Worm (Caenorhabditis elegans) whole organism, L4 larva: ENCODE data around the gene K10C2.2.

Experiments
- D1046.2 ChIP-seq: fragments of 200-800 bp; sonication (Bioruptor generic); IDR thresholded peaks from 2 replicates; pipeline ENCODE4 v1.3.6; 2022; ENCODE audit warnings: missing genetic modification characterization, missing compliant biosample characterization
- F26F4.8 ChIP-seq: fragments of 200-800 bp; sonication (Bioruptor generic); conservative IDR thresholded peaks from 2 replicates; pipeline ENCODE4 v1.3.6; 2022; ENCODE audit warnings: missing genetic modification characterization, missing compliant biosample characterization
- R02D3.7 ChIP-seq: fragments of 150-350 bp; sonication (generic microtip); optimal IDR thresholded peaks from 3 replicates; lab custom pipeline; 2014; ENCODE audit warnings: missing biosample characterization, missing genetic modification characterization
- T26A8.4 ChIP-seq: fragments of 200-800 bp; sonication (Bioruptor generic); IDR thresholded peaks from 2 replicates; pipeline ENCODE4 v1.3.6; 2022; ENCODE audit warnings: missing genetic modification characterization, missing compliant biosample characterization
- Y48G9A.11 ChIP-seq: fragments of 200-800 bp; sonication (Bioruptor generic); IDR thresholded peaks from 2 replicates; pipeline ENCODE4 v1.3.6; 2022; ENCODE audit warnings: missing genetic modification reagents, missing genetic modification characterization, missing compliant biosample characterization
- ZK337.2 ChIP-seq: fragments of 200-800 bp; sonication (Bioruptor generic); IDR thresholded peaks from 2 replicates; pipeline ENCODE4 v1.3.6; 2022; ENCODE audit warnings: missing genetic modification reagents, missing genetic modification characterization, missing compliant biosample characterization
- aha-1 ChIP-seq: fragments of 150-350 bp; peaks from one replicate; lab custom pipeline; 2014; ENCODE audit warnings: missing biosample characterization, missing genetic modification characterization
- arid-1 ChIP-seq: fragments of 200-800 bp; sonication (Bioruptor generic); conservative IDR thresholded peaks from 2 replicates; pipeline ENCODE4 v1.3.6; 2022; ENCODE audit warnings: missing genetic modification reagents, missing genetic modification characterization, missing compliant biosample characterization
- ceh-20 ChIP-seq: fragments of 200-800 bp; sonication (Bioruptor generic); IDR thresholded peaks from 2 replicates; pipeline ENCODE4 v1.3.6; 2022; ENCODE audit warnings: missing genetic modification reagents, missing genetic modification characterization, missing compliant biosample characterization
- cey-2 ChIP-seq: sonication (generic microtip); optimal IDR thresholded peaks from 3 replicates; lab custom pipeline; 2017; ENCODE audit warnings: missing genetic modification characterization, mild to moderate bottlenecking, missing compliant biosample characterization, antibody characterized with exemption, borderline replicate concordance; ENCODE audit not compliant: insufficient read depth
- daf-12 ChIP-seq: fragments of 150-350 bp; optimal IDR thresholded peaks from 2 replicates; lab custom pipeline; 2014; ENCODE audit warnings: missing biosample characterization, missing genetic modification reagents, missing genetic modification characterization
- daf-16 ChIP-seq, 3 experiments: sonication (generic microtip); optimal IDR thresholded peaks; 2 replicates each; lab custom pipeline; 2016 to 2017; ENCODE audit warnings: missing genetic modification characterization in 3 of 3, missing genetic modification reagents in 3 of 3, mild to moderate bottlenecking in 2 of 3, missing compliant biosample characterization in 2 of 3, missing biosample characterization in 1 of 3, moderate library complexity in 1 of 3
- dmd-6 ChIP-seq: fragments of 200-800 bp; sonication (Bioruptor generic); IDR thresholded peaks from 2 replicates; pipeline ENCODE4 v1.3.6; 2022; ENCODE audit warnings: missing genetic modification reagents, missing genetic modification characterization, missing compliant biosample characterization
- duxl-1 ChIP-seq: sonication (generic microtip); optimal IDR thresholded peaks from 2 replicates; lab custom pipeline; 2016; ENCODE audit warnings: mild to moderate bottlenecking, missing genetic modification characterization, moderate library complexity, missing compliant biosample characterization; ENCODE audit not compliant: poor library complexity
- dve-1 ChIP-seq: sonication (generic microtip); optimal IDR thresholded peaks from 2 replicates; lab custom pipeline; 2017; ENCODE audit warnings: antibody characterized with exemption, mild to moderate bottlenecking, missing genetic modification characterization, missing compliant biosample characterization; ENCODE audit not compliant: insufficient read depth
- jun-1 ChIP-seq: fragments of 150-350 bp; optimal IDR thresholded peaks from 2 replicates; lab custom pipeline; 2014; ENCODE audit warnings: missing biosample characterization, missing genetic modification reagents, missing genetic modification characterization
- lin-15B ChIP-seq: fragments of 150-350 bp; sonication (generic microtip); optimal IDR thresholded peaks from 3 replicates; lab custom pipeline; 2014; ENCODE audit warnings: missing biosample characterization, missing genetic modification characterization
- lin-39 ChIP-seq: fragments of 150-350 bp; optimal IDR thresholded peaks from 2 replicates; lab custom pipeline; 2014; ENCODE audit warnings: missing biosample characterization, missing genetic modification reagents, missing genetic modification characterization
- lir-3 ChIP-seq: sonication (generic microtip); optimal IDR thresholded peaks from 2 replicates; lab custom pipeline; 2016; ENCODE audit warnings: mild to moderate bottlenecking, missing genetic modification characterization, missing compliant biosample characterization
- mdl-1 ChIP-seq, 2 experiments: fragments of 150-350 bp in 1 of 2; sonication (generic microtip) in 1 of 2; optimal IDR thresholded peaks; 2 replicates each; lab custom pipeline; 2014 to 2017; ENCODE audit warnings: missing biosample characterization in 2 of 2, missing genetic modification characterization in 2 of 2
- mdt-29 ChIP-seq: fragments of 200-800 bp; sonication (Bioruptor generic); IDR thresholded peaks from 2 replicates; pipeline ENCODE4 v1.3.6; 2022; ENCODE audit warnings: missing genetic modification reagents, missing genetic modification characterization, missing compliant biosample characterization
- mxl-2 ChIP-seq: fragments of 200-800 bp; sonication (Bioruptor generic); conservative IDR thresholded peaks from 2 replicates; pipeline ENCODE4 v1.3.6; 2022; ENCODE audit warnings: missing genetic modification reagents, missing genetic modification characterization, missing compliant biosample characterization
- mxl-3 ChIP-seq: fragments of 200-800 bp; sonication (Bioruptor generic); optimal IDR thresholded peaks from 2 replicates; lab custom pipeline; 2018; ENCODE audit warnings: mild to moderate bottlenecking, missing genetic modification characterization, missing compliant biosample characterization
- nhr-10 ChIP-seq: fragments of 150-350 bp; optimal IDR thresholded peaks from 2 replicates; lab custom pipeline; 2014; ENCODE audit warnings: missing biosample characterization, missing genetic modification characterization
- nhr-28 ChIP-seq: fragments of 150-350 bp; optimal IDR thresholded peaks from 2 replicates; lab custom pipeline; 2014; ENCODE audit warnings: missing biosample characterization, missing genetic modification characterization
- nhr-48 ChIP-seq: sonication (generic microtip); optimal IDR thresholded peaks from 2 replicates; lab custom pipeline; 2016; ENCODE audit warnings: mild to moderate bottlenecking, missing genetic modification characterization, missing compliant biosample characterization
- nhr-76 ChIP-seq: fragments of 150-350 bp; optimal IDR thresholded peaks from 2 replicates; lab custom pipeline; 2014; ENCODE audit warnings: missing biosample characterization, missing genetic modification characterization
- nhr-77 ChIP-seq: fragments of 150-350 bp; optimal IDR thresholded peaks from 2 replicates; lab custom pipeline; 2014; ENCODE audit warnings: missing biosample characterization, missing genetic modification characterization
- php-3 ChIP-seq: fragments of 200-800 bp; sonication (Bioruptor generic); IDR thresholded peaks from 2 replicates; pipeline ENCODE4 v1.3.6; 2022; ENCODE audit warnings: missing genetic modification reagents, missing genetic modification characterization, missing compliant biosample characterization
- pqm-1 ChIP-seq: sonication (generic microtip); optimal IDR thresholded peaks from 2 replicates; lab custom pipeline; 2017; ENCODE audit warnings: missing biosample characterization, missing genetic modification characterization
- set-16 ChIP-seq: fragments of 200-800 bp; sonication (Bioruptor generic); IDR thresholded peaks from 2 replicates; pipeline ENCODE4 v1.3.6; 2022; ENCODE audit warnings: missing genetic modification reagents, missing genetic modification characterization, missing compliant biosample characterization
- spr-1 ChIP-seq: sonication (generic microtip); optimal IDR thresholded peaks from 2 replicates; lab custom pipeline; 2016; ENCODE audit warnings: mild to moderate bottlenecking, missing genetic modification characterization, missing compliant biosample characterization
- tra-1 ChIP-seq: fragments of 200-800 bp; sonication (Bioruptor generic); IDR thresholded peaks from 2 replicates; pipeline ENCODE4 v1.3.6; 2022; ENCODE audit warnings: missing genetic modification reagents, missing genetic modification characterization, missing compliant biosample characterization
- unc-62 ChIP-seq, 3 experiments: fragments of 150-350 bp in 1 of 3; sonication (generic microtip); optimal IDR thresholded peaks in 2 of 3; peaks in 1 of 3; 1 replicate in 1 of 3; 2 replicates in 2 of 3; lab custom pipeline; 2014 to 2017; ENCODE audit warnings: missing biosample characterization in 3 of 3, missing genetic modification characterization in 3 of 3, missing genetic modification reagents in 3 of 3, missing genotype in 1 of 3
- vab-7 ChIP-seq: fragments of 200-800 bp; sonication (Bioruptor generic); IDR thresholded peaks from 2 replicates; pipeline ENCODE4 v1.3.6; 2022; ENCODE audit warnings: missing genetic modification reagents, missing genetic modification characterization, missing compliant biosample characterization
- zip-11 ChIP-seq: fragments of 200-800 bp; sonication (Bioruptor generic); IDR thresholded peaks from 2 replicates; pipeline ENCODE4 v1.3.6; 2022; ENCODE audit warnings: missing genetic modification characterization, missing compliant biosample characterization
- ztf-11 ChIP-seq: fragments of 150-350 bp; optimal IDR thresholded peaks from 2 replicates; lab custom pipeline; 2014; ENCODE audit warnings: missing biosample characterization, missing genetic modification characterization
- ztf-7 ChIP-seq: fragments of 150-350 bp; optimal IDR thresholded peaks from 2 replicates; lab custom pipeline; 2014; ENCODE audit warnings: missing biosample characterization, missing genetic modification characterization

Gene K10C2.2

ce11 chrX:6433688-6434087 lies at the start of gene K10C2.2:
TSS of gene K10C2.2 (minus strand) at chrX:6433788.
- TF ChIP-seq set-16 (GFP tag; lab: Robert Waterston, UW) (no peak), dmd-6 (GFP tag; lab: Robert Waterston, UW) (no peak), arid-1 (GFP tag; lab: Robert Waterston, UW) (no peak), nhr-10 (no peak), mxl-2 (no peak), lir-3 (tag; lab: Kevin White, UChicago) (no peak), zip-11 (GFP tag; lab: Robert Waterston, UW) (no peak), jun-1 (tag; lab: Kevin White, UChicago) (no peak), duxl-1 (no peak)

DNA sequence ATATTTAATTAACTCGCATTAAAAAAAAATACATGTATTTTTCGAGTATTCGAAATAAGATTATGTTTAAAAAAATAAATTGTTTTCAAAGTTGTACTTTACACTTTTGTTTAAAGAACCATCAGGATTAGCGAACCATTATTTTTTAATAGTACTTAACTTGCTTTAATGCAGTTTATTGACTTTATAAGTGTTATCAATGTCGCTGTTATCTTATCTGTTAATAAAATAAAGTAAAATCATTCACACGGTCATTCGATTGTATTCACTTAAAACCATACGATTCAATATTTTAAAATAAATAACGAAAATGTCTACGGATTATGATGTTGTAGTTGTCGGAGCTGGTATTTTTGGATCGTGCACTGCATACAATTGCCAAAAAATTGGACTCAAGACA lies 43.0 kb upstream of the K10C2.2 start, which contains the start of gene C15B12.1:
Gene C15B12.1, plus strand, starts transcription at position 271 of the 400 bp plus-strand sequence.
- peak; percentile 70 for TF ChIP-seq php-3
- TF ChIP-seq nhr-28 (tag; lab: Kevin White, UChicago): peak; percentile 22
- TF ChIP-seq pqm-1 (tag; lab: Kevin White, UChicago): peak; percentile 16
- TF ChIP-seq ztf-11: no peak
- TF ChIP-seq mxl-3 (GFP tag; lab: Kevin White, UChicago): no peak
- no peak for TF ChIP-seq ZK337.2 (GFP tag; lab: Robert Waterston, UW)
- peak; percentile 36 for TF ChIP-seq dve-1 (tag; lab: Kevin White, UChicago)
- no peak for TF ChIP-seq ztf-7
- TF ChIP-seq, all 104 proteins: peak for 4

DNA sequence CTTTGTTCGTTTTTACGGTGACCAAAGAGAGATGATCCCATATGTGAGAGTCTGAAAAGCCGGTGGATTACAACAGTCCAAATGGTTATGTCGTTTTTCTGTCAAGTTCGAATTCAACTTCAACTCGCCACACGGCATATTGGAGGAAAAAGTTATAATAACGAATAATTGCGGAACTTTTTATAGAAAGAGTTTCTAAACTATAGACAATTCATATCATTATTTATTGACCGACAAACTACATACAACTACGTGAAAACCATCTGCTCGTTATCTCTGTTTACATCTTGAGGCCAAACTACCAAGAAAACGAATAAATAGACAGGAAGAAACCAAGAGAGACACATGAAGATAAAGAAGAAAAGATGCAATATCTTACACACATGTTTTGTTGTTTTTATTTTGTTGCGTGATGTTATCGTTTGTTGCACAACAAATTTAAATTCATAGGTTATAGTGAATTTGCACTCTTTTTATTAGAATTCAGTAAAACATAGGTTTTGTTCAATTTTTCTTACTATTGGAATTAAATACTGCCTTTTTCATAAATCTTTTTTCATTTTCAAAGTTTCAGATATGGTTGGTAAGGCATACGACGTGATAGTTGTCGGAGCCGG lies 40.2 kb upstream of the K10C2.2 start, which contains the start of the genes C15B12.4 and C15B12.8:
Gene C15B12.4, minus strand, starts transcription at position 51 of the 617 bp plus-strand sequence.
Gene C15B12.8, plus strand, starts transcription at position 567 of the 617 bp plus-strand sequence.
- TF ChIP-seq D1046.2 (GFP tag; lab: Robert Waterston, UW) (no peak), daf-16 (GFP tag; optimal IDR thresholded peaks at IDR 0.05; lab: Kevin White, UChicago) (peak in 1 of 2 experiments; percentile 87), daf-16 (tag; optimal IDR thresholded peaks at IDR 0.05; lab: Kevin White, UChicago) (no peak), unc-62 (GFP tag; optimal IDR thresholded peaks at IDR 0.05 in 1 of 2; lab: Kevin White, UChicago) (peak in 1 of 2 experiments; percentile 17), unc-62 (tag; optimal IDR thresholded peaks at IDR 0.05; lab: Kevin White, UChicago) (no peak)
- TF ChIP-seq, all 104 proteins: peak for 2

DNA sequence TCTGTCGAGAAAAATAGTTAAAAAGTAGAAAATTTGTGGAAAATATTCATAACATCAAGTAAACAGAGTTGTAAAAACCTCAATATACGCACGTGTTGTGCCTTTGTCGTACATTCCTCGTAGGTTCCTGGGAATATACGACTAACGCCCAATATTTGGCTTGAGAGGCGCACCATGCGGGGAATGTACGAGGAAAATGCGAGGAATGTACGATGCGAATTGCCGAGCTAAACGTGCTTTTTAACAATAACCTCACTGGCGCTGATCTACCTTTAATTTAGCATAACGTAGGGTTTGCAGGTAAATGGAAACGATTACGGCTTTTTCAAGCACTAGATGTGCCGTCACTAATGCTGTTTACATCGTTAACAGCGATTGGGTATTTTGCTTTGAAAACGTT lies 34.9 kb upstream of the K10C2.2 start, which contains the start of gene C15B12.9:
Gene C15B12.9, plus strand, starts transcription at position 301 of the 400 bp plus-strand sequence.
- TF ChIP-seq unc-62 (GFP tag; optimal IDR thresholded peaks at IDR 0.05 in 1 of 2; lab: Kevin White, UChicago) (peak in 1 of 2 experiments; percentile 42), unc-62 (tag; optimal IDR thresholded peaks at IDR 0.05; lab: Kevin White, UChicago) (no peak), cey-2 (tag; lab: Kevin White, UChicago) (no peak), daf-12 (no peak)

- TF ChIP-seq unc-62 (GFP tag; optimal IDR thresholded peaks at IDR 0.05 in 1 of 2; lab: Kevin White, UChicago) (peak in 1 of 2 experiments; percentile 57), unc-62 (tag; optimal IDR thresholded peaks at IDR 0.05; lab: Kevin White, UChicago) (no peak), nhr-77 (tag; lab: Kevin White, UChicago) (no peak)
Measured at ce11 chrX:6467462-6467861, 33.9 kb upstream of the K10C2.2 start, which contains the start of gene C15B12.3. TSS of gene C15B12.3 (minus strand) at chrX:6467562.

DNA sequence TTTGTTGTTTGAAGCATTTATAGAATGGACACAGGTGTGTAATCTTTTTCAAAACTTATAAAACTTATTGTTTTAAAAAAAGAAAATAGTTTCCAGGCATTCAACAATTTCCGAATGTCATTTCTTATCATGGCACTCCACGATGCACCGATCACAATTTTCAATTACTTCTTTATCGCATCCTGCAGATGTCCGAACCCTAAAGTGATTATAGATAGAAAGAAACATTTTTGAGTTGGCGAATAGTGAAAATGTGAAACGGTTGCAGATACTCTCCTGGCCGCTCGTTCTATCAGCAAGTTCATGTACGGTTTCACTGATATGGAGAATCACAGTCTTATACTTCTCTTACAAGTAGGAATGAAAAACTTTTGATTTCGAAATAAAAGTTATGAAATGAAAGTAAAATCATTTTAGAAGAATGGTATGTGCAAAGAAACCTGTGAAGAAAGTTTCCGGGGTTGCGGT lies 29.4 kb upstream of the K10C2.2 start, which contains the start of gene C15B12.2:
Gene C15B12.2, plus strand, starts transcription at position 418 of the 468 bp plus-strand sequence.
- TF ChIP-seq dmd-6 (GFP tag; lab: Robert Waterston, UW) (peak; percentile 68), daf-16 (GFP tag; optimal IDR thresholded peaks at IDR 0.05; lab: Kevin White, UChicago) (no peak), daf-16 (tag; optimal IDR thresholded peaks at IDR 0.05; lab: Kevin White, UChicago) (peak; percentile 56), T26A8.4 (GFP tag; lab: Robert Waterston, UW) (no peak), dve-1 (tag; lab: Kevin White, UChicago) (peak; percentile 54), F26F4.8 (no peak), nhr-48 (no peak), vab-7 (GFP tag; lab: Robert Waterston, UW) (no peak), spr-1 (tag; lab: Kevin White, UChicago) (no peak), nhr-28 (tag; lab: Kevin White, UChicago) (peak; percentile 15), aha-1 (tag; lab: Kevin White, UChicago) (peak; percentile 68), mdt-29 (GFP tag; lab: Robert Waterston, UW) (no peak), mxl-3 (GFP tag; lab: Kevin White, UChicago) (peak; percentile 18), tra-1 (no peak), lin-15B (tag; lab: Kevin White, UChicago) (no peak), R02D3.7 (no peak), lin-39 (no peak), mdl-1 (tag; optimal IDR thresholded peaks at IDR 0.05; lab: Kevin White, UChicago) (peak in 1 of 2 experiments; percentile 22), nhr-76 (tag; lab: Kevin White, UChicago) (no peak), ceh-20 (GFP tag; lab: Robert Waterston, UW) (no peak), Y48G9A.11 (GFP tag; lab: Robert Waterston, UW) (no peak)
